Fruit fly (Drosophila melanogaster) whole organism: ENCODE results near the gene CG10311.

ENCODE experiments used
- CG8478 ChIP-seq: fragments of >200 bp; optimal IDR thresholded peaks from 2 replicates; lab custom pipeline; 2018; ENCODE audit warnings: inconsistent platforms
- Dll ChIP-seq: fragments of >200 bp; optimal IDR thresholded peaks from 2 replicates; lab custom pipeline; 2017
- EcR ChIP-seq, 2 experiments: fragments of >200 bp; optimal IDR thresholded peaks; 2 replicates each; lab custom pipeline; 2017; ENCODE audit warnings: missing biosample characterization in 2 of 2, missing genetic modification characterization in 2 of 2, missing genetic modification reagents in 2 of 2
- pan ChIP-seq: fragments of >200 bp; optimal IDR thresholded peaks from 2 replicates; lab custom pipeline; 2017
- psq ChIP-seq: fragments of >200 bp; optimal IDR thresholded peaks from 2 replicates; lab custom pipeline; 2017
- usp ChIP-seq: fragments of >200 bp; optimal IDR thresholded peaks from 2 replicates; lab custom pipeline; 2017; ENCODE audit warnings: missing biosample characterization, missing genetic modification characterization, mixed read lengths

DNA sequence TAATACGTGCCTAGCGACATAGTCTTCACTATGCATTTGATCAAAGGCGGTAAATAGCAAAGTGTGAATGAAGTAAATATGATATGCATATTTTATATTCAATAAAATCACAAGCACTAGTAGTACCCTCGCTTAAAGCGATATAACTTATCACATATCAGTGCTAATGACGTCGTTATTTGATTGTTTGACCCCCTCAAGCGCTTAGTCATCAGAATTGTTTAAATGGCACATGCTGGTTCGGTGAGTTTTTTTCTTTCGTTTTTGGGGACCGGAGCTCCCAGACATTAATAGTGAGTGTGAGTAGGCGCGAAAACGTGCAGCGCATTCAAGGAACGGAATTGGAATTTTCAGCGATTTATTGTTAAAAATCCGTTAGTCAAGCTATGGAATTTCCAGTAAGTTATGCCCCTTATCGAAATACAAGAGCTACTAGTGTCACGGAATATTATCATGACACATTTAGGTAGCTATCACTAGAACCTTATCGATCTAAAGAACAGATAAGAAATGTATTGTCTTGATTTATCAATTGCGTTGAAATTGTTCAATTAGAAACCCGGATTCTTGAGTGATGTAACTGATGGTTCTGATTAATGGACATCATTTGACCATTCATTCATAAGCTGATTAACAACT lies 9.1 kb downstream of the CG10311 start:
- TF ChIP-seq CG8478 (lab: Kevin White, UChicago) (no peak), Dll (lab: Kevin White, UChicago) (no peak), psq (lab: Kevin White, UChicago) (no peak), pan (lab: Kevin White, UChicago) (no peak), usp (GFP tag; lab: Kevin White, UChicago) (no peak), EcR (GFP tag; optimal IDR thresholded peaks at IDR 0.05; lab: Kevin White, UChicago) (no peak)
